Worm (Caenorhabditis elegans) whole organism, young adult: ENCODE measurements around the gene D1086.11.

ENCODE experiments used
- B0035.1 ChIP-seq: sonication (generic microtip); optimal IDR thresholded peaks from 2 replicates; lab custom pipeline; 2016; ENCODE audit warnings: missing genetic modification characterization, mild to moderate bottlenecking, missing compliant biosample characterization, missing genotype, missing genetic modification reagents
- B0336.3 ChIP-seq: fragments of 200-800 bp; sonication (Bioruptor generic); IDR thresholded peaks from 2 replicates; pipeline ENCODE4 v1.3.6; 2022; ENCODE audit warnings: missing genetic modification characterization, missing compliant biosample characterization
- C06A6.2 ChIP-seq: fragments of 200-800 bp; sonication (Bioruptor generic); conservative IDR thresholded peaks from 2 replicates; pipeline ENCODE4 v1.3.6; 2022; ENCODE audit warnings: missing genetic modification characterization, missing compliant biosample characterization
- C17E4.6 ChIP-seq: fragments of 200-800 bp; sonication (Bioruptor generic); IDR thresholded peaks from 2 replicates; pipeline ENCODE4 v1.3.6; 2022; ENCODE audit warnings: missing genetic modification reagents, missing genetic modification characterization, missing compliant biosample characterization
- D2030.7 ChIP-seq: fragments of 200-800 bp; sonication (Bioruptor generic); IDR thresholded peaks from 2 replicates; pipeline ENCODE4 v1.3.6; 2022; ENCODE audit warnings: missing genetic modification reagents, missing genetic modification characterization, missing compliant biosample characterization
- F10E7.11 ChIP-seq: sonication (generic microtip); optimal IDR thresholded peaks from 2 replicates; lab custom pipeline; 2017; ENCODE audit warnings: mild to moderate bottlenecking, missing genetic modification characterization, moderate library complexity, missing compliant biosample characterization
- F37B4.10 ChIP-seq: fragments of 200-800 bp; sonication (Bioruptor generic); IDR thresholded peaks from 2 replicates; pipeline ENCODE4 v1.3.6; 2022; ENCODE audit warnings: missing genetic modification characterization, missing compliant biosample characterization
- F52B5.7 ChIP-seq: sonication (generic microtip); optimal IDR thresholded peaks from 2 replicates; lab custom pipeline; 2016; ENCODE audit warnings: mild to moderate bottlenecking, missing genetic modification characterization, missing compliant biosample characterization
- F55B11.4 ChIP-seq: sonication (generic microtip); optimal IDR thresholded peaks from 2 replicates; lab custom pipeline; 2016; ENCODE audit warnings: missing compliant biosample characterization, missing genetic modification characterization, borderline replicate concordance; ENCODE audit not compliant: insufficient read depth
- F57A8.1 ChIP-seq: fragments of 200-800 bp; sonication (Bioruptor generic); optimal IDR thresholded peaks from 2 replicates; lab custom pipeline; 2018; ENCODE audit warnings: mild to moderate bottlenecking, missing genetic modification characterization, moderate library complexity, missing compliant biosample characterization
- K11D2.4 ChIP-seq: fragments of 200-800 bp; sonication (Bioruptor generic); IDR thresholded peaks from 2 replicates; pipeline ENCODE4 v1.3.6; 2022; ENCODE audit warnings: missing genetic modification reagents, missing genetic modification characterization, missing compliant biosample characterization
- K12H6.12 ChIP-seq: fragments of 200-800 bp; sonication (Bioruptor generic); optimal IDR thresholded peaks from 2 replicates; lab custom pipeline; 2018; ENCODE audit warnings: mild to moderate bottlenecking, missing genetic modification characterization, missing compliant biosample characterization
- Y67H2A.10 ChIP-seq: fragments of 200-800 bp; sonication (Bioruptor generic); conservative IDR thresholded peaks from 2 replicates; pipeline ENCODE4 v1.3.6; 2022; ENCODE audit warnings: missing genetic modification reagents, missing genetic modification characterization, missing compliant biosample characterization
- Y95B8A.8 ChIP-seq: fragments of 200-800 bp; sonication (Bioruptor generic); IDR thresholded peaks from 2 replicates; pipeline ENCODE4 v1.3.6; 2022; ENCODE audit warnings: missing genetic modification reagents, missing genetic modification characterization, missing compliant biosample characterization
- ZK185.1 ChIP-seq: sonication (generic microtip); optimal IDR thresholded peaks from 2 replicates; lab custom pipeline; 2016; ENCODE audit warnings: mild to moderate bottlenecking, missing genetic modification characterization, missing compliant biosample characterization; ENCODE audit not compliant: poor library complexity, severe bottlenecking
- ama-1 ChIP-seq, 3 experiments: fragments of 150-350 bp in 1 of 3; sonication (generic microtip) in 2 of 3; optimal IDR thresholded peaks; 2 replicates each; lab custom pipeline; 2014 to 2018; ENCODE audit warnings: missing biosample characterization in 2 of 3, missing genetic modification characterization in 2 of 3, missing genetic modification reagents in 2 of 3
- aptf-2 ChIP-seq: fragments of 200-800 bp; sonication (Bioruptor generic); conservative IDR thresholded peaks from 2 replicates; pipeline ENCODE4 v1.3.6; 2022; ENCODE audit warnings: missing genetic modification reagents, missing genetic modification characterization, missing compliant biosample characterization
- attf-6 ChIP-seq: fragments of 200-800 bp; sonication (Bioruptor generic); IDR thresholded peaks from 2 replicates; pipeline ENCODE4 v1.3.6; 2022; ENCODE audit warnings: missing genetic modification reagents, missing genetic modification characterization, missing compliant biosample characterization
- bed-1 ChIP-seq: fragments of 200-800 bp; sonication (Bioruptor generic); IDR thresholded peaks from 2 replicates; pipeline ENCODE4 v1.3.6; 2022; ENCODE audit warnings: missing genetic modification reagents, missing genetic modification characterization, missing compliant biosample characterization
- cebp-2 ChIP-seq: fragments of 200-800 bp; sonication (Bioruptor generic); IDR thresholded peaks from 2 replicates; pipeline ENCODE4 v1.3.6; 2022; ENCODE audit warnings: missing genetic modification characterization, missing compliant biosample characterization
- die-1 ChIP-seq: sonication (generic microtip); optimal IDR thresholded peaks from 2 replicates; lab custom pipeline; 2016; ENCODE audit warnings: missing genotype, mild to moderate bottlenecking, missing genetic modification characterization, missing compliant biosample characterization
- dpff-1 ChIP-seq: sonication (generic microtip); optimal IDR thresholded peaks from 2 replicates; lab custom pipeline; 2017; ENCODE audit warnings: mild to moderate bottlenecking, missing genetic modification characterization, missing compliant biosample characterization
- egl-18 ChIP-seq: fragments of 200-800 bp; sonication (Bioruptor generic); IDR thresholded peaks from 2 replicates; pipeline ENCODE4 v1.3.6; 2022; ENCODE audit warnings: missing genetic modification reagents, missing genetic modification characterization, missing compliant biosample characterization
- him-1 ChIP-seq: sonication (generic microtip); optimal IDR thresholded peaks from 2 replicates; lab custom pipeline; 2016; ENCODE audit warnings: missing genotype, missing genetic modification reagents, missing genetic modification characterization, missing compliant biosample characterization
- hmg-20 ChIP-seq: fragments of 200-800 bp; sonication (Bioruptor generic); IDR thresholded peaks from 2 replicates; pipeline ENCODE4 v1.3.6; 2022; ENCODE audit warnings: missing genetic modification reagents, missing genetic modification characterization, missing compliant biosample characterization
- hrde-1 ChIP-seq: sonication (generic microtip); optimal IDR thresholded peaks from 2 replicates; lab custom pipeline; 2016; ENCODE audit warnings: missing genetic modification characterization, mild to moderate bottlenecking, missing compliant biosample characterization, moderate library complexity, missing genotype, missing genetic modification reagents, borderline replicate concordance
- lag-1 ChIP-seq: fragments of 200-800 bp; sonication (Bioruptor generic); IDR thresholded peaks from 2 replicates; pipeline ENCODE4 v1.3.6; 2022; ENCODE audit warnings: missing genetic modification reagents, missing genetic modification characterization, missing compliant biosample characterization
- let-607 ChIP-seq, 2 experiments: fragments of 200-800 bp in 1 of 2; sonication (Bioruptor generic) in 1 of 2; sonication (generic microtip) in 1 of 2; optimal IDR thresholded peaks; 2 replicates each; lab custom pipeline; 2016 to 2018; ENCODE audit warnings: mild to moderate bottlenecking in 2 of 2, missing compliant biosample characterization in 2 of 2, missing genetic modification characterization in 2 of 2, moderate library complexity in 2 of 2, missing genotype in 1 of 2
- lsl-1 ChIP-seq: fragments of 200-800 bp; sonication (Bioruptor generic); optimal IDR thresholded peaks from 2 replicates; lab custom pipeline; 2018; ENCODE audit warnings: mild to moderate bottlenecking, missing genetic modification characterization, moderate library complexity, missing compliant biosample characterization
- madf-3 ChIP-seq: fragments of 200-800 bp; sonication (Bioruptor generic); IDR thresholded peaks from 2 replicates; pipeline ENCODE4 v1.3.6; 2022; ENCODE audit warnings: missing genetic modification reagents, missing genetic modification characterization, missing compliant biosample characterization
- madf-6 ChIP-seq: fragments of 200-800 bp; sonication (Bioruptor generic); IDR thresholded peaks from 2 replicates; pipeline ENCODE4 v1.3.6; 2022; ENCODE audit warnings: missing genetic modification reagents, missing genetic modification characterization, missing compliant biosample characterization
- mxl-1 ChIP-seq: sonication (generic microtip); optimal IDR thresholded peaks from 2 replicates; lab custom pipeline; 2016; ENCODE audit warnings: missing genetic modification characterization, missing compliant biosample characterization
- nhr-27 ChIP-seq: fragments of 200-800 bp; sonication (Bioruptor generic); optimal IDR thresholded peaks from 2 replicates; lab custom pipeline; 2018; ENCODE audit warnings: mild to moderate bottlenecking, missing genetic modification characterization, moderate library complexity, missing compliant biosample characterization
- pha-4 ChIP-seq: fragments of 150-350 bp; sonication (generic microtip); optimal IDR thresholded peaks from 2 replicates; lab custom pipeline; 2014; ENCODE audit warnings: missing biosample characterization, missing genetic modification reagents, missing genetic modification characterization
- rec-8 ChIP-seq, 2 experiments: sonication (generic microtip); optimal IDR thresholded peaks; 2 replicates each; lab custom pipeline; 2016; ENCODE audit warnings: mild to moderate bottlenecking in 2 of 2, missing genetic modification characterization in 2 of 2, missing genetic modification reagents in 2 of 2, missing genotype in 2 of 2, missing biosample characterization in 1 of 2, missing compliant biosample characterization in 1 of 2, moderate library complexity in 1 of 2
- sea-2 ChIP-seq: fragments of 200-800 bp; sonication (Bioruptor generic); IDR thresholded peaks from 2 replicates; pipeline ENCODE4 v1.3.6; 2022; ENCODE audit warnings: missing genetic modification characterization, missing compliant biosample characterization
- tlf-1 ChIP-seq: fragments of 200-800 bp; sonication (Bioruptor generic); optimal IDR thresholded peaks from 2 replicates; lab custom pipeline; 2018; ENCODE audit warnings: mild to moderate bottlenecking, missing genetic modification characterization, missing compliant biosample characterization
- unc-62 ChIP-seq: fragments of 150-350 bp; optimal IDR thresholded peaks from 2 replicates; lab custom pipeline; 2014; ENCODE audit warnings: missing biosample characterization, missing genetic modification reagents, missing genetic modification characterization
- zim-3 ChIP-seq: sonication (generic microtip); optimal IDR thresholded peaks from 2 replicates; lab custom pipeline; 2017; ENCODE audit warnings: mild to moderate bottlenecking, missing genetic modification characterization, moderate library complexity, missing compliant biosample characterization
- ztf-28 ChIP-seq: fragments of 200-800 bp; sonication (Bioruptor generic); IDR thresholded peaks from 2 replicates; pipeline ENCODE4 v1.3.6; 2022; ENCODE audit warnings: missing genetic modification reagents, missing genetic modification characterization, missing compliant biosample characterization
- ztf-3 ChIP-seq: fragments of 200-800 bp; sonication (Bioruptor generic); optimal IDR thresholded peaks from 2 replicates; lab custom pipeline; 2018; ENCODE audit warnings: mild to moderate bottlenecking, missing genetic modification characterization, missing compliant biosample characterization

The D1086.11 gene

ce11 chrV:14074160-14074559 is at the start of gene D1086.11:
Gene D1086.11, plus strand, starts transcription at chrV:14074460.
- TF ChIP-seq aptf-2 (GFP tag; lab: Robert Waterston, UW) (no peak), die-1 (tag; lab: Kevin White, UChicago) (no peak), F10E7.11 (tag; lab: Kevin White, UChicago) (no peak), lag-1 (GFP tag; lab: Robert Waterston, UW) (no peak), C06A6.2 (GFP tag; lab: Robert Waterston, UW) (no peak), C17E4.6 (GFP tag; lab: Robert Waterston, UW) (no peak), bed-1 (GFP tag; lab: Robert Waterston, UW) (no peak), Y95B8A.8 (GFP tag; lab: Robert Waterston, UW) (no peak), mxl-1 (no peak), dpff-1 (tag; lab: Kevin White, UChicago) (no peak), egl-18 (GFP tag; lab: Robert Waterston, UW) (no peak), sea-2 (GFP tag; lab: Robert Waterston, UW) (no peak), rec-8 (tag; optimal IDR thresholded peaks at IDR 0.05; lab: Kevin White, UChicago) (no peak)

- no peak for TF ChIP-seq him-1 (tag; lab: Kevin White, UChicago)
- TF ChIP-seq dpff-1 (tag; lab: Kevin White, UChicago): no peak
- no peak for TF ChIP-seq lsl-1 (GFP tag; lab: Kevin White, UChicago)
- no peak for TF ChIP-seq unc-62 (GFP tag; lab: Kevin White, UChicago)
- TF ChIP-seq let-607 (tag; optimal IDR thresholded peaks at IDR 0.05; lab: Kevin White, UChicago): no peak
- TF ChIP-seq F57A8.1 (GFP tag; lab: Kevin White, UChicago): no peak
- TF ChIP-seq zim-3 (tag; lab: Kevin White, UChicago): no peak
Observed at ce11 chrV:14026194-14026593, 48.1 kb upstream of the D1086.11 start, which contains the start of gene T08G5.2. Gene T08G5.2, minus strand, starts transcription at chrV:14026294.

ce11 chrV:14027384-14027783 is 46.9 kb upstream of the D1086.11 start, which contains the start of gene T08G5.3:
Gene T08G5.3, minus strand, starts transcription at chrV:14027484.
- TF ChIP-seq madf-3 (GFP tag; lab: Robert Waterston, UW) (no peak), ZK185.1 (no peak), cebp-2 (GFP tag; lab: Robert Waterston, UW) (no peak), Y95B8A.8 (GFP tag; lab: Robert Waterston, UW) (no peak), F55B11.4 (no peak), K12H6.12 (tag; lab: Kevin White, UChicago) (no peak), tlf-1 (GFP tag; lab: Kevin White, UChicago) (no peak), ztf-28 (GFP tag; lab: Robert Waterston, UW) (no peak), hrde-1 (tag; lab: Kevin White, UChicago) (no peak), nhr-27 (tag; lab: Kevin White, UChicago) (no peak)
- TF ChIP-seq, all 124 proteins: peak for 0

- TF ChIP-seq D2030.7 (GFP tag; lab: Robert Waterston, UW): peak; percentile 96
- TF ChIP-seq hrde-1 (tag; lab: Kevin White, UChicago): peak; percentile 84
- TF ChIP-seq K11D2.4 (GFP tag; lab: Robert Waterston, UW): peak; percentile 52; the same call in 1 of the 2 replicates
- peak; percentile 94 for TF ChIP-seq B0336.3 (GFP tag; lab: Robert Waterston, UW)
- no peak for TF ChIP-seq sea-2 (GFP tag; lab: Robert Waterston, UW)
- TF ChIP-seq F37B4.10 (GFP tag; lab: Robert Waterston, UW): no peak
- peak; percentile 94 for TF ChIP-seq attf-6 (GFP tag; lab: Robert Waterston, UW)
- peak; percentile 3 to 44 for TF ChIP-seq rec-8 (tag; optimal IDR thresholded peaks at IDR 0.05; lab: Kevin White, UChicago)
- no peak for TF ChIP-seq pha-4 (tag; lab: Kevin White, UChicago)
- TF ChIP-seq bed-1 (GFP tag; lab: Robert Waterston, UW): no peak
- no peak for TF ChIP-seq ztf-3 (GFP tag; lab: Kevin White, UChicago)
- peak; percentile 81 for TF ChIP-seq madf-6 (GFP tag; lab: Robert Waterston, UW)
- TF ChIP-seq ama-1 (optimal IDR thresholded peaks at IDR 0.05; lab: Kevin White, UChicago): peak; percentile 84
- TF ChIP-seq ama-1 (GFP tag; optimal IDR thresholded peaks at IDR 0.05; lab: Kevin White, UChicago): no peak
- peak; percentile 43; the same call in 1 of the 2 replicates for TF ChIP-seq hmg-20 (GFP tag; lab: Robert Waterston, UW)
- 0 out of 2 replicates have a peak, but pooled peaks have one; percentile 31 for TF ChIP-seq Y67H2A.10
- TF ChIP-seq let-607 (tag; optimal IDR thresholded peaks at IDR 0.05; lab: Kevin White, UChicago): peak in 1 of 2 experiments; percentile 15
- TF ChIP-seq B0035.1 (tag; lab: Kevin White, UChicago): peak; percentile 38
- peak; percentile 76 for TF ChIP-seq F52B5.7 (tag; lab: Kevin White, UChicago)
Observed at ce11 chrV:14028256-14028743, 46.0 kb upstream of the D1086.11 start.
